Fruit fly (Drosophila melanogaster) whole organism, embryonic: ENCODE data around the gene alpha-PheRS.

Source experiments
- Ada2b ChIP-seq: fragments of 200-800 bp; sonication (Bioruptor generic); IDR thresholded peaks from 2 replicates; pipeline ENCODE4 v1.3.6; 2022; ENCODE audit warnings: missing biosample characterization, missing genetic modification characterization
- Antp ChIP-seq: fragments of 200-800 bp; sonication (Bioruptor generic); optimal IDR thresholded peaks from 3 replicates; lab custom pipeline; 2016; ENCODE audit warnings: missing biosample characterization, missing genetic modification characterization
- Bteb2 ChIP-seq: fragments of 200-800 bp; sonication (Bioruptor generic); optimal IDR thresholded peaks from 2 replicates; lab custom pipeline; 2016; ENCODE audit warnings: missing biosample characterization, missing genetic modification characterization
- CG10147 ChIP-seq: fragments of 200-800 bp; sonication (Bioruptor generic); optimal IDR thresholded peaks from 2 replicates; lab custom pipeline; 2019; ENCODE audit warnings: missing biosample characterization, mild to moderate bottlenecking, missing genetic modification characterization, moderate library complexity
- CG1024 ChIP-seq: fragments of 200-800 bp; sonication (Bioruptor generic); IDR thresholded peaks from 2 replicates; pipeline ENCODE4 v1.3.6; 2022; ENCODE audit warnings: missing biosample characterization, missing genetic modification characterization
- CG10274 ChIP-seq: fragments of 200-800 bp; sonication (Bioruptor generic); optimal IDR thresholded peaks from 3 replicates; lab custom pipeline; 2017; ENCODE audit warnings: missing biosample characterization, mild to moderate bottlenecking, missing genetic modification characterization
- CG11723 ChIP-seq: fragments of 200-800 bp; sonication (Bioruptor generic); optimal IDR thresholded peaks from 2 replicates; lab custom pipeline; 2017; ENCODE audit warnings: missing biosample characterization, mild to moderate bottlenecking, missing genetic modification characterization
- CG12155 ChIP-seq: fragments of 200-800 bp; sonication (Bioruptor generic); optimal IDR thresholded peaks from 3 replicates; lab custom pipeline; 2016; ENCODE audit warnings: missing biosample characterization, missing genetic modification characterization
- CG12236 ChIP-seq: fragments of 200-800 bp; sonication (Bioruptor generic); optimal IDR thresholded peaks from 2 replicates; lab custom pipeline; 2016; ENCODE audit warnings: missing biosample characterization, missing genetic modification characterization
- CG12744 ChIP-seq: fragments of 200-800 bp; sonication (Bioruptor generic); optimal IDR thresholded peaks from 2 replicates; lab custom pipeline; 2016; ENCODE audit warnings: missing biosample characterization, missing genetic modification characterization
- CG12769 ChIP-seq: fragments of 200-800 bp; sonication (Bioruptor generic); optimal IDR thresholded peaks from 2 replicates; lab custom pipeline; 2019; ENCODE audit warnings: missing biosample characterization, mild to moderate bottlenecking, missing genetic modification characterization, moderate library complexity
- CG14441 ChIP-seq: fragments of 200-800 bp; sonication (Bioruptor generic); IDR thresholded peaks from 2 replicates; pipeline ENCODE4 v1.3.6; 2022; ENCODE audit warnings: missing biosample characterization, missing genetic modification characterization
- CG14667 ChIP-seq: fragments of 200-800 bp; sonication (Bioruptor generic); IDR thresholded peaks from 2 replicates; pipeline ENCODE4 v1.3.6; 2022; ENCODE audit warnings: missing biosample characterization, missing genetic modification characterization
- CG1602 ChIP-seq: fragments of 200-800 bp; sonication (Bioruptor generic); optimal IDR thresholded peaks from 3 replicates; lab custom pipeline; 2016; ENCODE audit warnings: missing biosample characterization, missing genetic modification characterization
- CG17361 ChIP-seq: fragments of 200-800 bp; sonication (Bioruptor generic); IDR thresholded peaks from 3 replicates; pipeline ENCODE4 v1.3.6; 2022; ENCODE audit warnings: missing biosample characterization, missing genetic modification characterization
- CG2202 ChIP-seq: fragments of 200-800 bp; sonication (Bioruptor generic); optimal IDR thresholded peaks from 2 replicates; lab custom pipeline; 2018; ENCODE audit warnings: missing biosample characterization, mild to moderate bottlenecking, missing genetic modification characterization
- CG30020 ChIP-seq: fragments of 200-800 bp; optimal IDR thresholded peaks from 2 replicates; lab custom pipeline; 2019; ENCODE audit warnings: missing biosample characterization, mild to moderate bottlenecking, missing genetic modification characterization, moderate library complexity
- CG30431 ChIP-seq: fragments of 200-800 bp; sonication (Bioruptor generic); optimal IDR thresholded peaks from 2 replicates; lab custom pipeline; 2017; ENCODE audit warnings: missing biosample characterization, missing genetic modification characterization
- CG32772 ChIP-seq: fragments of 200-800 bp; sonication (Bioruptor generic); IDR thresholded peaks from 2 replicates; pipeline ENCODE4 v1.3.6; 2022; ENCODE audit warnings: missing biosample characterization, missing genetic modification characterization
- CG3995 ChIP-seq: fragments of 200-800 bp; sonication (Bioruptor generic); optimal IDR thresholded peaks from 3 replicates; lab custom pipeline; 2016; ENCODE audit warnings: missing biosample characterization, missing genetic modification characterization
- CG5953 ChIP-seq: fragments of 200-800 bp; sonication (Bioruptor generic); IDR thresholded peaks from 2 replicates; pipeline ENCODE4 v1.3.6; 2022; ENCODE audit warnings: missing biosample characterization, missing genetic modification characterization
- CG6689 ChIP-seq: fragments of 200-800 bp; sonication (Bioruptor generic); IDR thresholded peaks from 2 replicates; pipeline ENCODE4 v1.3.6; 2022; ENCODE audit warnings: missing biosample characterization, missing genetic modification characterization
- CG7786 ChIP-seq: fragments of 200-800 bp; sonication (Bioruptor generic); optimal IDR thresholded peaks from 2 replicates; lab custom pipeline; 2016; ENCODE audit warnings: missing biosample characterization, missing genetic modification characterization
- CG8281 ChIP-seq: fragments of 200-800 bp; sonication (Bioruptor generic); optimal IDR thresholded peaks from 2 replicates; lab custom pipeline; 2018; ENCODE audit warnings: missing biosample characterization, mild to moderate bottlenecking, missing genetic modification characterization, moderate library complexity
- CG8388 ChIP-seq: fragments of 200-800 bp; sonication (Bioruptor generic); optimal IDR thresholded peaks from 2 replicates; lab custom pipeline; 2019; ENCODE audit warnings: missing biosample characterization, mild to moderate bottlenecking, missing genetic modification characterization, moderate library complexity
- CG8944 ChIP-seq: fragments of 200-800 bp; sonication (Bioruptor generic); optimal IDR thresholded peaks from 3 replicates; lab custom pipeline; 2016; ENCODE audit warnings: missing biosample characterization, missing genetic modification characterization
- Deaf1 ChIP-seq: fragments of 200-800 bp; optimal IDR thresholded peaks from 3 replicates; lab custom pipeline; 2019; ENCODE audit warnings: missing biosample characterization, mild to moderate bottlenecking, missing genetic modification characterization, moderate library complexity
- Hr51 ChIP-seq, 2 experiments: fragments of 200-800 bp; sonication (Bioruptor generic); optimal IDR thresholded peaks; 2 replicates in 1 of 2; 3 replicates in 1 of 2; lab custom pipeline; 2016 to 2018; ENCODE audit warnings: missing biosample characterization in 2 of 2, missing genetic modification characterization in 2 of 2, mild to moderate bottlenecking in 1 of 2, moderate library complexity in 1 of 2
- MBD-R2 ChIP-seq: fragments of 200-800 bp; sonication (Bioruptor generic); IDR thresholded peaks from 2 replicates; pipeline ENCODE4 v1.3.6; 2022; ENCODE audit warnings: missing biosample characterization, missing genetic modification characterization
- Poxn ChIP-seq: fragments of 200-800 bp; sonication (Bioruptor generic); IDR thresholded peaks from 2 replicates; pipeline ENCODE4 v1.3.6; 2022; ENCODE audit warnings: missing biosample characterization, missing genetic modification characterization
- Rfx ChIP-seq: fragments of 200-800 bp; sonication (Bioruptor generic); IDR thresholded peaks from 2 replicates; pipeline ENCODE4 v1.3.6; 2022; ENCODE audit warnings: missing biosample characterization, missing genetic modification characterization
- Tbp ChIP-seq: fragments of >200 bp; optimal IDR thresholded peaks from 2 replicates; lab custom pipeline; 2018; ENCODE audit warnings: missing biosample characterization, missing genetic modification characterization
- Trl ChIP-seq, 3 experiments: fragments of >200 bp in 2 of 3; fragments of 200-800 bp in 1 of 3; sonication (Bioruptor generic) in 1 of 3; optimal IDR thresholded peaks; 2 replicates in 1 of 3; 3 replicates in 2 of 3; lab custom pipeline; 2016 to 2017; ENCODE audit warnings: missing biosample characterization in 1 of 3, missing genetic modification characterization in 1 of 3
- bab2 ChIP-seq: fragments of 200-800 bp; sonication (Bioruptor generic); optimal IDR thresholded peaks from 2 replicates; lab custom pipeline; 2016; ENCODE audit warnings: missing biosample characterization, missing genetic modification characterization
- bsh ChIP-seq, 2 experiments: fragments of 200-800 bp; sonication (Bioruptor generic); optimal IDR thresholded peaks; 2 replicates each; lab custom pipeline; 2017 to 2018; ENCODE audit warnings: mild to moderate bottlenecking in 2 of 2, missing biosample characterization in 2 of 2, missing genetic modification characterization in 2 of 2, moderate library complexity in 1 of 2
- croc ChIP-seq: fragments of 200-800 bp; sonication (Bioruptor generic); conservative IDR thresholded peaks from 3 replicates; pipeline ENCODE4 v1.3.6; 2022; ENCODE audit warnings: missing biosample characterization, missing genetic modification characterization
- fru ChIP-seq: fragments of >200 bp; optimal IDR thresholded peaks from 2 replicates; lab custom pipeline; 2017
- gem ChIP-seq: fragments of 200-800 bp; sonication (Bioruptor generic); optimal IDR thresholded peaks from 2 replicates; lab custom pipeline; 2019; ENCODE audit warnings: missing biosample characterization, mild to moderate bottlenecking, missing genetic modification characterization, moderate library complexity
- hbn ChIP-seq: fragments of 200-800 bp; sonication (Bioruptor generic); IDR thresholded peaks from 2 replicates; pipeline ENCODE4 v1.3.6; 2022; ENCODE audit warnings: missing biosample characterization, missing genetic modification characterization; ENCODE audit not compliant: partially characterized antibody
- pan ChIP-seq, 4 experiments: fragments of >200 bp in 3 of 4; fragments of 200-800 bp in 1 of 4; sonication (Bioruptor generic) in 1 of 4; optimal IDR thresholded peaks in 3 of 4; IDR thresholded peaks in 1 of 4; 2 replicates each; pipeline versions ENCODE4 v1.3.6 to Lab custom; 2017 to 2022; ENCODE audit warnings: missing biosample characterization in 2 of 4, missing genetic modification characterization in 2 of 4, mixed read lengths in 1 of 4
- pzg ChIP-seq: fragments of 200-800 bp; sonication (Bioruptor generic); optimal IDR thresholded peaks from 3 replicates; lab custom pipeline; 2018; ENCODE audit warnings: missing biosample characterization, mild to moderate bottlenecking, missing genetic modification characterization, moderate library complexity
- schlank ChIP-seq: fragments of 200-800 bp; sonication (Bioruptor generic); optimal IDR thresholded peaks from 2 replicates; lab custom pipeline; 2018; ENCODE audit warnings: missing biosample characterization, mild to moderate bottlenecking, missing genetic modification characterization
- sim ChIP-seq: fragments of 200-800 bp; sonication (Bioruptor generic); IDR thresholded peaks from 2 replicates; pipeline ENCODE4 v1.3.6; 2022; ENCODE audit warnings: missing biosample characterization, missing genetic modification characterization
- slbo ChIP-seq: fragments of 200-800 bp; sonication (Bioruptor generic); IDR thresholded peaks from 2 replicates; pipeline ENCODE4 v1.3.6; 2022; ENCODE audit warnings: missing biosample characterization, missing genetic modification characterization
- tgo ChIP-seq: fragments of 200-800 bp; sonication (Bioruptor generic); IDR thresholded peaks from 3 replicates; pipeline ENCODE4 v1.3.6; 2022; ENCODE audit warnings: missing biosample characterization, missing genetic modification characterization
- ttk ChIP-seq: fragments of 200-800 bp; sonication (Bioruptor generic); IDR thresholded peaks from 2 replicates; pipeline ENCODE4 v2.1.2; 2022; ENCODE audit warnings: missing biosample characterization, missing genetic modification characterization
- tup ChIP-seq: fragments of 200-800 bp; sonication (Bioruptor generic); optimal IDR thresholded peaks from 2 replicates; lab custom pipeline; 2016; ENCODE audit warnings: missing biosample characterization, mild to moderate bottlenecking, missing genetic modification characterization, moderate library complexity
- twi ChIP-seq: fragments of 200-800 bp; optimal IDR thresholded peaks from 2 replicates; lab custom pipeline; 2019; ENCODE audit warnings: missing biosample characterization, mild to moderate bottlenecking, missing genetic modification characterization, moderate library complexity

alpha-PheRS gene

dm6 chrX:8113386-8114279 lies 31.8 kb downstream of the alpha-PheRS start (continued):
- TF ChIP-seq CG17361 (GFP tag; lab: Robert Waterston, UW) (0 out of 3 replicates have a peak, but pooled peaks have one; percentile 16), CG8388 (GFP tag; lab: Kevin White, UChicago) (peak; percentile 1), CG7786 (GFP tag; lab: Kevin White, UChicago) (peak; percentile 69), twi (no peak), CG11723 (GFP tag; lab: Kevin White, UChicago) (no peak), CG30431 (GFP tag; lab: Kevin White, UChicago) (no peak), CG30020 (tag; lab: Kevin White, UChicago) (no peak), Trl (optimal IDR thresholded peaks at IDR 0.05; lab: Kevin White, UChicago) (no peak), Trl (GFP tag; optimal IDR thresholded peaks at IDR 0.05; lab: Kevin White, UChicago) (peak; percentile 11), CG10274 (GFP tag; lab: Kevin White, UChicago) (peak; percentile 38), gem (tag; lab: Kevin White, UChicago) (peak; percentile 74), CG12769 (tag; lab: Kevin White, UChicago) (peak; percentile 91), sim (GFP tag; lab: Robert Waterston, UW) (no peak), Tbp (GFP tag; lab: Kevin White, UChicago) (no peak), Antp (GFP tag; lab: Kevin White, UChicago) (peak; percentile 11), CG14667 (GFP tag; lab: Robert Waterston, UW) (peak; percentile 35; the same call in 1 of the 2 replicates), bsh (GFP tag; optimal IDR thresholded peaks at IDR 0.05; lab: Kevin White, UChicago) (peak in 1 of 2 experiments; percentile 18), schlank (tag; lab: Kevin White, UChicago) (peak; percentile 89), CG2202 (tag; lab: Kevin White, UChicago) (no peak), CG12236 (no peak), CG3995 (GFP tag; lab: Kevin White, UChicago) (peak; percentile 7), CG1024 (GFP tag; lab: Robert Waterston, UW) (0 out of 2 replicates have a peak, but pooled peaks have one; percentile 14), Poxn (GFP tag; lab: Robert Waterston, UW) (peak; percentile 72), bab2 (GFP tag; lab: Kevin White, UChicago) (peak; percentile 52), fru (lab: Kevin White, UChicago) (no peak), CG12155 (peak; percentile 63), croc (GFP tag; lab: Robert Waterston, UW) (no peak), ttk (peak; percentile 25; the same call in 1 of the 2 replicates), Rfx (GFP tag; lab: Robert Waterston, UW) (peak; percentile 87), CG1602 (GFP tag; lab: Kevin White, UChicago) (peak; percentile 20), CG10147 (GFP tag; lab: Kevin White, UChicago) (peak; percentile 69), CG5953 (no peak), pan (optimal IDR thresholded peaks at IDR 0.05; lab: Kevin White, UChicago) (no peak), pan (GFP tag; optimal IDR thresholded peaks at IDR 0.05 in 1 of 2, IDR thresholded peaks at IDR 0.05 in 1 of 2) (peak in 1 of 2 experiments; percentile 68), tup (GFP tag; lab: Kevin White, UChicago) (peak; percentile 6), CG32772 (GFP tag; lab: Robert Waterston, UW) (0 out of 2 replicates have a peak, but pooled peaks have one; percentile 43), CG14441 (GFP tag; lab: Robert Waterston, UW) (peak; percentile 75), slbo (GFP tag; lab: Robert Waterston, UW) (peak; percentile 89), Bteb2 (GFP tag; lab: Kevin White, UChicago) (peak; percentile 49), Ada2b (peak; percentile 73), CG6689 (0 out of 2 replicates have a peak, but pooled peaks have one; percentile 18), tgo (GFP tag; lab: Robert Waterston, UW) (peak; percentile 60), Deaf1 (peak; percentile 14), MBD-R2 (GFP tag; lab: Robert Waterston, UW) (peak; percentile 56; the same call in 1 of the 2 replicates), pzg (GFP tag; lab: Kevin White, UChicago) (no peak), Hr51 (GFP tag; optimal IDR thresholded peaks at IDR 0.05; lab: Kevin White, UChicago) (peak in 1 of 2 experiments; percentile 66), CG8944 (GFP tag; lab: Kevin White, UChicago) (peak; percentile 36), CG12744 (GFP tag; lab: Kevin White, UChicago) (peak; percentile 33), CG8281 (no peak), hbn (GFP tag; lab: Robert Waterston, UW) (no peak)
